Fruit fly (Drosophila melanogaster): ENCODE data around the gene CG6959.

Gene CG6959

DNA sequence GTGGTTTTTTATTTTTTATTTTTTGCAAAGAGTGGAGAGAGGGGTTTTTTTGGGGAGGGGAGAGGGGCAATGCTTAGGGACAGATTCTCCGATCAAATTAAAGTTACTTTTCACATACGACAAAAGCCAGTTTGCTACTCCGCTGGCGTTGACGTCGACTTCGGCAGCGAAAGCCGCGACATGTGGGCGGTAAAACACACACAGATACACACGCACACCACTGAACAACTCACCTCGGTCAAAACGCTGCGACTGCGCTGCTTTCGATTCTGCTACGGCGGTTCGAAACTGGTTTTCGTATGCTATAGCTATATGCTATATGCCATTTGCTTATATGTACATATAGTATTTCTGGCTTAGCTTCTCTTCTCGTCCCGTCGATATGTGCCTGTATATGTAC is 698 bp downstream of the CG6959 start:
- TF ChIP-seq CG7101 (tag; optimal IDR thresholded peaks at IDR 0.05) (no peak), CG7045 (GFP tag; optimal IDR thresholded peaks at IDR 0.05) (no peak), CG14711 (tag; optimal IDR thresholded peaks at IDR 0.05) (no peak), cnc (optimal IDR thresholded peaks at IDR 0.05) (no peak), pad (GFP tag; optimal IDR thresholded peaks at IDR 0.05) (no peak), Crg-1 (GFP tag; optimal IDR thresholded peaks at IDR 0.05) (no peak), Clk (GFP tag; optimal IDR thresholded peaks at IDR 0.05) (no peak), Mnt (GFP tag; optimal IDR thresholded peaks at IDR 0.05) (no peak), ovo (GFP tag; optimal IDR thresholded peaks at IDR 0.05) (no peak), Hr96 (GFP tag; optimal IDR thresholded peaks at IDR 0.05) (no peak), bab1 (GFP tag; optimal IDR thresholded peaks at IDR 0.05) (no peak)

DNA sequence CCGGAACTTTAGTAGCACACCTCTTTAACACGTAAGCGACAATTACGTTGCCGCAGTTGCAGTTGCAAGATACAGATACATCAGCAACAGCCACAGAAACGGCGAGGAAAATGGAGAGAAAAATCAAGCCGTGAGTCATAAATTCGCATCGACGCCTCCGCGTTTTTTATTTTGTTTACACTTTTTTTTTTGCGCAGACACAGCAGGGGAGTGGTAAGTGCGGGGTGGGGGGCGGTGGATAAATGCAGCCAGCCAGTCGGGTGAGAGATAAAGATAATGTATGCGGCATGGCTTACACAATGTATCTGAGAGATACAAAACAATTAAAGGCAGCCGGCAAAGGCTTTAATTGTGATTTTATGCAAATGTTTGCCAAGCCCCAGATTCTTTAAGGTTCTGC is 4.1 kb downstream of the CG6959 start:
- no peak for TF ChIP-seq CG14711 (tag; optimal IDR thresholded peaks at IDR 0.05)
- TF ChIP-seq CG1620 (GFP tag; optimal IDR thresholded peaks at IDR 0.05), result no peak
- TF ChIP-seq Crg-1 (GFP tag; optimal IDR thresholded peaks at IDR 0.05), result no peak
- TF ChIP-seq CG7045 (GFP tag; optimal IDR thresholded peaks at IDR 0.05), result no peak
- TF ChIP-seq cic (GFP tag; optimal IDR thresholded peaks at IDR 0.05), result no peak

DNA sequence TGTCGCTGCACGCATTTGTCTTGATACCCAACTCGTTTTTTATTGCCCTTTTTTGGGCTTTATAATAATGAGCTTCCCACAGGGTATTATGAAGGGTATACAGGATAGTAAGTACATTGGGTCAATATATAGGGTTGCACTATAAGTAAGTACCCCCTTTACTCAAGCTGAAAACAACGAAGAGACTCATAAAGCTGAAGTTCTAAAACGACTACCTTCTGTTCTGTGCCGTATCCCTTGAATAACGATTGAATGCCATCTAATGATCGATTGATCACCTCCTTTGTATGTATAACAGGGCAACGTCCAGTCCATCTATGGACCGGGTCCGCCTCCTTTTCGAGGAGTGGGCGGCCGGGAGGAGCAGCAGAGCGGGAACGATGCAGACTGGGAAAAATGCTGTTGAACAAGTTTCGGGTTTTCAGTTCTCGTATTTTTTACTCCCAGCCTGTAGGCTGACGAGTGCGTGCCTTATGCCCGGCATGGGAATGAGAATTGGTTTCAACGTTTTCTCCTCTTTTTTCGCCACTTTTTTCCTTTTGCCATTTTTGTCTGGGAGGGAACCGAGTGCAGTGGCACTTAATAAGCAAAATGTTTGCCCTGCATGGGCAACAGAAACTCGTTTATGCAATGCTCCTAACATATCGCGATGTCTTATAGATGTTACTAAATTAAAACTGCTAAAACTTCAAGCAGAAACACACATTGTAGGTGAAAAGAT is 9.6 kb downstream of the CG6959 start:
- TF ChIP-seq Mnt (GFP tag; optimal IDR thresholded peaks at IDR 0.05) (no peak), bab1 (GFP tag; optimal IDR thresholded peaks at IDR 0.05) (no peak)

DNA sequence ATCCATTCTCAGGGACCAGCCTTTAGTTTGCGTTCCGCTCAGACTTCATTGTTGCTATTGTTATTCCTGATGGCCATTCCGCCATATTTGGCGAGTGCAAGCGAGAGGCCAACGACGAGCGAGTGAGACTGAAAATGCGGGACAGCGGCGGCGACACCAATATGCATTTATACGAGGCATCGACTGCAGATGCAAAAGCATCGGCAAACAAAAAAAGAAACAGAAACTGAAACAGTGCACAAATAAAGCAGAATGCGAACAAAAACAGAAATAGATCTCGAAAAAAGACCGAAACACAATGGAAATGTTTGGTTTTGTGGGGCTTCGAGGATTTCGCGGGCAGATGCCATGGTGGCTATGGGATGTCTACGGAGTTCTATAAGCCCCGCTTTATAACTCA is 10.2 kb downstream of the CG6959 start:
- TF ChIP-seq bab1 (GFP tag; optimal IDR thresholded peaks at IDR 0.05) (no peak), tj (GFP tag; optimal IDR thresholded peaks at IDR 0.05) (no peak), CG7045 (GFP tag; optimal IDR thresholded peaks at IDR 0.05) (no peak), Hr96 (GFP tag; optimal IDR thresholded peaks at IDR 0.05) (no peak), CG33017 (tag; optimal IDR thresholded peaks at IDR 0.05) (no peak), Crg-1 (GFP tag; optimal IDR thresholded peaks at IDR 0.05) (no peak), Mnt (GFP tag; optimal IDR thresholded peaks at IDR 0.05) (no peak), ovo (GFP tag; optimal IDR thresholded peaks at IDR 0.05) (no peak), cic (GFP tag; optimal IDR thresholded peaks at IDR 0.05) (no peak), CG14711 (tag; optimal IDR thresholded peaks at IDR 0.05) (no peak), CG11617 (GFP tag; optimal IDR thresholded peaks at IDR 0.05) (no peak), kay (GFP tag; ENCODE audit: borderline replicate concordance) (no peak), toe (GFP tag; optimal IDR thresholded peaks at IDR 0.05) (no peak), pad (GFP tag; optimal IDR thresholded peaks at IDR 0.05) (no peak), CG1620 (GFP tag; optimal IDR thresholded peaks at IDR 0.05) (no peak), cnc (optimal IDR thresholded peaks at IDR 0.05) (no peak), CG7101 (tag; optimal IDR thresholded peaks at IDR 0.05) (no peak), CG12768 (GFP tag; optimal IDR thresholded peaks at IDR 0.05) (no peak)

DNA sequence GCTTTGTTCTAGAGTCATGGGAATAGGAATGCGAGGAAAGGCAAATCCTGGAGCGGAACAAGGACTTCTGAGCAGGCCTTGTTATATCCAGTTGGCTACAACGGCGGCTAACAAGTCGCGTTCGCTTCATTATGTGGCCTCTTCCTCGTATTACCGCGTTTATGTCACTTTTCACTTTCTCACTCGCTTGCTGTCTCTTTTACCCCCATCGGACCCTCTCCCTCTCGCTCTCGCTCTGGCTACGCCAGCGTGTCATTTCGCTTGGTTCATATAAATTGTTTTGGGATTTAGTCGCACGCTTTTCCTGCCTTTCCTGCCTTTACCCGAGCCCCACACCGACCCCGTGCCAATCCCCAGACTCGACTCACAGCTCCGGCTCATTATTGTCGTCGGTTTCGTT is 13.0 kb downstream of the CG6959 start:
- TF ChIP-seq CG7101 (tag; optimal IDR thresholded peaks at IDR 0.05), result no peak
- TF ChIP-seq CG11617 (GFP tag; optimal IDR thresholded peaks at IDR 0.05), result no peak
- TF ChIP-seq CG33017 (tag; optimal IDR thresholded peaks at IDR 0.05), result no peak
- no peak for TF ChIP-seq Crg-1 (GFP tag; optimal IDR thresholded peaks at IDR 0.05)
- no peak for TF ChIP-seq CG5204 (GFP tag; optimal IDR thresholded peaks at IDR 0.05)
- no peak for TF ChIP-seq Clk (GFP tag; optimal IDR thresholded peaks at IDR 0.05)
- TF ChIP-seq bab1 (GFP tag; optimal IDR thresholded peaks at IDR 0.05), result no peak
- TF ChIP-seq kay (GFP tag; ENCODE audit: borderline replicate concordance), result no peak
- no peak for TF ChIP-seq Mnt (GFP tag; optimal IDR thresholded peaks at IDR 0.05)
- TF ChIP-seq CG7045 (GFP tag; optimal IDR thresholded peaks at IDR 0.05), result no peak
- TF ChIP-seq CG14711 (tag; optimal IDR thresholded peaks at IDR 0.05), result no peak
- TF ChIP-seq tj (GFP tag; optimal IDR thresholded peaks at IDR 0.05), result no peak
- TF ChIP-seq Hr96 (GFP tag; optimal IDR thresholded peaks at IDR 0.05), result no peak
- TF ChIP-seq CG12768 (GFP tag; optimal IDR thresholded peaks at IDR 0.05), result no peak
- TF ChIP-seq cnc (optimal IDR thresholded peaks at IDR 0.05), result no peak
- no peak for TF ChIP-seq cic (GFP tag; optimal IDR thresholded peaks at IDR 0.05)

DNA sequence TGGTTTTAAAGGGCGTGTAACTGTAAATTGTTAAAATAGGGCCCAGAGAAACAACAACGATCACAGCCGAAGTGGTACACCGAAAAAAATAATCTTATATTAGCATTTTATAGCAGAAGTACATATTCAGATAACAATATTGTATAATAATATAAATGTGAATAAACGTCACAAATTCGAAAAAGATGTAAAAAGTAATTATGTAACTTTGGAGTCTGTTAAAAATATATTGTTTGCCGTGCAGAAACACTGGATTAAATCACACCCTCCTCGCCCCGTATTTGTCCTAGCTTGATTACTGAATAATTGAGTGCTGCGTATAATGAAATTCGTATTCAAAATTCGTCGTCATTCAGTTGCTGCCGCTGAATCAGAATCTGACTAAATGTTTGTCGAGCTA is 14.1 kb downstream of the CG6959 start:
- TF ChIP-seq CG12768 (GFP tag; optimal IDR thresholded peaks at IDR 0.05), result no peak

DNA sequence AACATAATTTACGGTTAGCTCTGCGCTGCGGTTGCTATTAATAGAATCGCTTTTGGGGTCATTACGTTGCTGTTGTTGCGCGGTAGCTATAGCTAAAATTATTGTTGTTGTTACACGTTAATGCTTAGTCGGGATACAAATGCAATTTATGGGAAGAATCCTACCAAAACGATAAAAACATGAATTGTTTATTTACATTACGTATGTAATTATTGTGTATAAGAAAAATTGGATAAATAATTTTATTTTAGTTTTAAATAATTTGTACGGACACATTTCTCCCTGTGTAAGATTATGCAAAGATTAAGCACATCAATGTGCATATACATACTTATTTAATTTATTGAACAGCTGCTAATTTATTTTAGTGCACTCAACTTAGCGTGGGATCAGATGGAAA is 17.3 kb downstream of the CG6959 start:
- TF ChIP-seq Clk (GFP tag; optimal IDR thresholded peaks at IDR 0.05) (no peak), ovo (GFP tag; optimal IDR thresholded peaks at IDR 0.05) (no peak), Mnt (GFP tag; optimal IDR thresholded peaks at IDR 0.05) (no peak), kay (GFP tag; ENCODE audit: borderline replicate concordance) (no peak), CG14711 (tag; optimal IDR thresholded peaks at IDR 0.05) (no peak), CG11617 (GFP tag; optimal IDR thresholded peaks at IDR 0.05) (no peak), CG7045 (GFP tag; optimal IDR thresholded peaks at IDR 0.05) (no peak), Hr96 (GFP tag; optimal IDR thresholded peaks at IDR 0.05) (no peak), CG7101 (tag; optimal IDR thresholded peaks at IDR 0.05) (no peak), cic (GFP tag; optimal IDR thresholded peaks at IDR 0.05) (no peak), CG1620 (GFP tag; optimal IDR thresholded peaks at IDR 0.05) (no peak), CG33017 (tag; optimal IDR thresholded peaks at IDR 0.05) (no peak), bab1 (GFP tag; optimal IDR thresholded peaks at IDR 0.05) (no peak), tj (GFP tag; optimal IDR thresholded peaks at IDR 0.05) (no peak), cnc (optimal IDR thresholded peaks at IDR 0.05) (no peak), toe (GFP tag; optimal IDR thresholded peaks at IDR 0.05) (no peak)
